Fruit fly (Drosophila melanogaster) whole organism, embryonic: ENCODE data around the gene CG4972.

Source experiments
- Blimp-1 ChIP-seq: fragments of 200-800 bp; sonication (Bioruptor generic); optimal IDR thresholded peaks from 3 replicates; lab custom pipeline; 2018; ENCODE audit warnings: missing biosample characterization, missing genetic modification characterization, mild to moderate bottlenecking, moderate library complexity, missing genetic modification reagents
- BtbVII ChIP-seq: fragments of 200-800 bp; sonication (Bioruptor generic); optimal IDR thresholded peaks from 3 replicates; lab custom pipeline; 2017; ENCODE audit warnings: missing biosample characterization, mild to moderate bottlenecking, missing genetic modification characterization
- CG11085 ChIP-seq: fragments of 200-800 bp; sonication (Bioruptor generic); IDR thresholded peaks from 2 replicates; pipeline ENCODE4 v1.3.6; 2022; ENCODE audit warnings: missing biosample characterization, missing genetic modification characterization
- CG12219 ChIP-seq: fragments of 200-800 bp; sonication (Bioruptor generic); optimal IDR thresholded peaks from 3 replicates; lab custom pipeline; 2018; ENCODE audit warnings: missing biosample characterization, mild to moderate bottlenecking, missing genetic modification characterization
- CG14050 ChIP-seq: fragments of 200-800 bp; sonication (Bioruptor generic); IDR thresholded peaks from 3 replicates; pipeline ENCODE4 v1.3.6; 2022; ENCODE audit warnings: missing biosample characterization, missing genetic modification characterization
- CG16813 ChIP-seq: fragments of 200-800 bp; sonication (Bioruptor generic); IDR thresholded peaks from 3 replicates; pipeline ENCODE4 v1.3.6; 2022; ENCODE audit warnings: missing biosample characterization, missing genetic modification characterization; ENCODE audit not compliant: partially characterized antibody
- CG17385 ChIP-seq: fragments of 200-800 bp; sonication (Bioruptor generic); optimal IDR thresholded peaks from 3 replicates; lab custom pipeline; 2018; ENCODE audit warnings: missing biosample characterization, mild to moderate bottlenecking, missing genetic modification characterization
- CG17829 ChIP-seq: fragments of 200-800 bp; optimal IDR thresholded peaks from 2 replicates; lab custom pipeline; 2019; ENCODE audit warnings: missing biosample characterization, mild to moderate bottlenecking, missing genetic modification characterization, moderate library complexity
- CG31224 ChIP-seq: fragments of 200-800 bp; sonication (Bioruptor generic); IDR thresholded peaks from 2 replicates; pipeline ENCODE4 v1.3.6; 2022; ENCODE audit warnings: missing biosample characterization, missing genetic modification characterization
- CG32767 ChIP-seq: fragments of 200-800 bp; sonication (Bioruptor generic); IDR thresholded peaks from 2 replicates; pipeline ENCODE4 v1.3.6; 2022; ENCODE audit warnings: missing biosample characterization, missing genetic modification characterization
- CG4404 ChIP-seq: fragments of 200-800 bp; sonication (Bioruptor generic); IDR thresholded peaks from 2 replicates; pipeline ENCODE4 v1.3.6; 2022; ENCODE audit warnings: missing biosample characterization, missing genetic modification characterization
- CG6813 ChIP-seq: fragments of 200-800 bp; sonication (Bioruptor generic); optimal IDR thresholded peaks from 2 replicates; lab custom pipeline; 2017; ENCODE audit warnings: missing biosample characterization, missing genetic modification characterization, mild to moderate bottlenecking, moderate library complexity, missing genetic modification reagents
- CG7839 ChIP-seq: fragments of 200-800 bp; sonication (Bioruptor generic); optimal IDR thresholded peaks from 3 replicates; lab custom pipeline; 2018; ENCODE audit warnings: missing biosample characterization, mild to moderate bottlenecking, missing genetic modification characterization, moderate library complexity
- CG8089 ChIP-seq: fragments of 200-800 bp; sonication (Bioruptor generic); optimal IDR thresholded peaks from 3 replicates; lab custom pipeline; 2016; ENCODE audit warnings: missing biosample characterization, missing genetic modification characterization
- Camta ChIP-seq: fragments of 200-800 bp; sonication (Bioruptor generic); optimal IDR thresholded peaks from 2 replicates; lab custom pipeline; 2016; ENCODE audit warnings: missing biosample characterization, missing genetic modification characterization
- Doc2 ChIP-seq: fragments of 200-800 bp; sonication (Bioruptor generic); IDR thresholded peaks from 2 replicates; pipeline ENCODE4 v1.3.6; 2022; ENCODE audit warnings: missing biosample characterization, missing genetic modification characterization
- E2f2 ChIP-seq: fragments of 200-800 bp; sonication (Bioruptor generic); IDR thresholded peaks from 2 replicates; pipeline ENCODE4 v1.3.6; 2022; ENCODE audit warnings: missing biosample characterization, missing genetic modification characterization
- Eip74EF ChIP-seq, 2 experiments: fragments of 200-800 bp in 1 of 2; fragments of >200 bp in 1 of 2; sonication (Bioruptor generic) in 1 of 2; optimal IDR thresholded peaks; 2 replicates each; lab custom pipeline; 2017 to 2019; ENCODE audit warnings: missing biosample characterization in 2 of 2, missing genetic modification characterization in 2 of 2, mild to moderate bottlenecking in 1 of 2, moderate library complexity in 1 of 2
- HLH54F ChIP-seq: fragments of 200-800 bp; sonication (Bioruptor generic); optimal IDR thresholded peaks from 3 replicates; lab custom pipeline; 2016; ENCODE audit warnings: missing biosample characterization, missing genetic modification characterization
- HmgD ChIP-seq: fragments of 200-800 bp; sonication (Bioruptor generic); optimal IDR thresholded peaks from 3 replicates; lab custom pipeline; 2016; ENCODE audit warnings: missing biosample characterization, missing genetic modification characterization
- Hmr ChIP-seq: fragments of 200-800 bp; sonication (Bioruptor generic); optimal IDR thresholded peaks from 3 replicates; lab custom pipeline; 2017; ENCODE audit warnings: mild to moderate bottlenecking, missing biosample characterization, missing genetic modification reagents, missing genetic modification characterization
- Hr3 ChIP-seq: fragments of 200-800 bp; sonication (Bioruptor generic); optimal IDR thresholded peaks from 3 replicates; lab custom pipeline; 2016; ENCODE audit warnings: missing biosample characterization, missing genetic modification characterization
- Lim3 ChIP-seq: fragments of 200-800 bp; sonication (Bioruptor generic); IDR thresholded peaks from 2 replicates; pipeline ENCODE4 v1.3.6; 2022; ENCODE audit warnings: missing biosample characterization, missing genetic modification characterization
- Max ChIP-seq: fragments of 200-800 bp; sonication (Bioruptor generic); optimal IDR thresholded peaks from 2 replicates; lab custom pipeline; 2016; ENCODE audit warnings: missing biosample characterization, mild to moderate bottlenecking, missing genetic modification characterization
- NC2α ChIP-seq: fragments of 200-800 bp; sonication (Bioruptor generic); optimal IDR thresholded peaks from 2 replicates; lab custom pipeline; 2016; ENCODE audit warnings: missing biosample characterization, missing genetic modification characterization
- NC2β ChIP-seq: fragments of 200-800 bp; sonication (Bioruptor generic); optimal IDR thresholded peaks from 2 replicates; lab custom pipeline; 2016; ENCODE audit warnings: missing biosample characterization, missing genetic modification characterization
- Ssrp ChIP-seq: fragments of 200-800 bp; sonication (Bioruptor generic); optimal IDR thresholded peaks from 2 replicates; lab custom pipeline; 2018; ENCODE audit warnings: missing biosample characterization, mild to moderate bottlenecking, missing genetic modification characterization, moderate library complexity
- bcd ChIP-seq: fragments of 200-800 bp; sonication (Bioruptor generic); optimal IDR thresholded peaks from 2 replicates; lab custom pipeline; 2017; ENCODE audit warnings: missing biosample characterization, mild to moderate bottlenecking, missing genetic modification characterization
- chinmo ChIP-seq: fragments of 200-800 bp; sonication (Bioruptor generic); IDR thresholded peaks from 4 replicates; pipeline ENCODE4 v1.3.6; 2022; ENCODE audit warnings: missing biosample characterization, missing genetic modification characterization; ENCODE audit not compliant: partially characterized antibody
- crc ChIP-seq: fragments of 200-800 bp; sonication (Bioruptor generic); optimal IDR thresholded peaks from 2 replicates; lab custom pipeline; 2016; ENCODE audit warnings: missing biosample characterization, missing genetic modification characterization
- da ChIP-seq: fragments of 200-800 bp; sonication (Bioruptor generic); optimal IDR thresholded peaks from 2 replicates; lab custom pipeline; 2016; ENCODE audit warnings: missing biosample characterization, missing genetic modification characterization
- danr ChIP-seq: fragments of 200-800 bp; sonication (Bioruptor generic); IDR thresholded peaks from 2 replicates; pipeline ENCODE4 v1.3.6; 2022; ENCODE audit warnings: missing biosample characterization, missing genetic modification characterization
- ems ChIP-seq: fragments of 200-800 bp; sonication (Bioruptor generic); optimal IDR thresholded peaks from 3 replicates; lab custom pipeline; 2016; ENCODE audit warnings: missing biosample characterization, missing genetic modification characterization
- eyg ChIP-seq: fragments of 200-800 bp; sonication (Bioruptor generic); optimal IDR thresholded peaks from 3 replicates; lab custom pipeline; 2016; ENCODE audit warnings: missing biosample characterization, missing genetic modification characterization
- fd102C ChIP-seq: fragments of 200-800 bp; sonication (Bioruptor generic); optimal IDR thresholded peaks from 2 replicates; lab custom pipeline; 2018; ENCODE audit warnings: missing biosample characterization, mild to moderate bottlenecking, missing genetic modification characterization, moderate library complexity
- fd96Cb ChIP-seq: fragments of 200-800 bp; sonication (Bioruptor generic); optimal IDR thresholded peaks from 2 replicates; lab custom pipeline; 2018; ENCODE audit warnings: missing biosample characterization, mild to moderate bottlenecking, missing genetic modification characterization, moderate library complexity
- gem ChIP-seq: fragments of 200-800 bp; sonication (Bioruptor generic); optimal IDR thresholded peaks from 2 replicates; lab custom pipeline; 2019; ENCODE audit warnings: missing biosample characterization, mild to moderate bottlenecking, missing genetic modification characterization, moderate library complexity
- insv ChIP-seq, 2 experiments: fragments of 200-800 bp; sonication (Bioruptor generic); optimal IDR thresholded peaks; 3 replicates each; lab custom pipeline; 2016 to 2018; ENCODE audit warnings: missing biosample characterization in 2 of 2, missing genetic modification characterization in 2 of 2
- jumu ChIP-seq: fragments of 200-800 bp; sonication (Bioruptor generic); optimal IDR thresholded peaks from 3 replicates; lab custom pipeline; 2016; ENCODE audit warnings: missing biosample characterization, missing genetic modification characterization
- ken ChIP-seq: fragments of 200-800 bp; sonication (Bioruptor generic); IDR thresholded peaks from 3 replicates; pipeline ENCODE4 v1.3.6; 2022; ENCODE audit warnings: missing biosample characterization, missing genetic modification characterization
- lov ChIP-seq, 2 experiments: fragments of 200-800 bp in 1 of 2; fragments of >200 bp in 1 of 2; sonication (Bioruptor generic) in 1 of 2; IDR thresholded peaks in 1 of 2; optimal IDR thresholded peaks in 1 of 2; 2 replicates in 1 of 2; 3 replicates in 1 of 2; pipeline versions ENCODE4 v1.3.6 to Lab custom; 2017 to 2022; ENCODE audit warnings: missing biosample characterization in 1 of 2, missing genetic modification characterization in 1 of 2
- nom ChIP-seq: fragments of 200-800 bp; sonication (Bioruptor generic); optimal IDR thresholded peaks from 2 replicates; lab custom pipeline; 2017; ENCODE audit warnings: missing biosample characterization, missing genetic modification characterization, mild to moderate bottlenecking, moderate library complexity, missing genetic modification reagents
- odd ChIP-seq: fragments of 200-800 bp; sonication (Bioruptor generic); optimal IDR thresholded peaks from 2 replicates; lab custom pipeline; 2017; ENCODE audit warnings: missing biosample characterization, mild to moderate bottlenecking, missing genetic modification characterization
- peb ChIP-seq: fragments of 200-800 bp; sonication (Bioruptor generic); IDR thresholded peaks from 2 replicates; pipeline ENCODE4 v1.3.6; 2022; ENCODE audit warnings: missing biosample characterization, missing genetic modification characterization
- prd ChIP-seq, 3 experiments: fragments of >200 bp in 2 of 3; fragments of 200-800 bp in 1 of 3; sonication (Bioruptor generic) in 1 of 3; optimal IDR thresholded peaks in 2 of 3; IDR thresholded peaks in 1 of 3; 2 replicates in 2 of 3; 3 replicates in 1 of 3; pipeline versions ENCODE4 v1.3.6 to Lab custom; 2017 to 2022; ENCODE audit warnings: missing biosample characterization in 1 of 3, missing genetic modification characterization in 1 of 3
- psq ChIP-seq: fragments of 200-800 bp; sonication (Bioruptor generic); optimal IDR thresholded peaks from 2 replicates; lab custom pipeline; 2017; ENCODE audit warnings: missing biosample characterization, missing genetic modification characterization
- pum ChIP-seq: fragments of 200-800 bp; sonication (Bioruptor generic); optimal IDR thresholded peaks from 2 replicates; lab custom pipeline; 2016; ENCODE audit warnings: missing biosample characterization, missing genetic modification characterization
- pzg ChIP-seq: fragments of 200-800 bp; sonication (Bioruptor generic); optimal IDR thresholded peaks from 3 replicates; lab custom pipeline; 2018; ENCODE audit warnings: missing biosample characterization, mild to moderate bottlenecking, missing genetic modification characterization, moderate library complexity
- tna ChIP-seq: fragments of 200-800 bp; sonication (Bioruptor generic); IDR thresholded peaks from 2 replicates; pipeline ENCODE4 v1.3.6; 2022; ENCODE audit warnings: missing biosample characterization, missing genetic modification characterization; ENCODE audit not compliant: partially characterized antibody

CG4972 gene

DNA sequence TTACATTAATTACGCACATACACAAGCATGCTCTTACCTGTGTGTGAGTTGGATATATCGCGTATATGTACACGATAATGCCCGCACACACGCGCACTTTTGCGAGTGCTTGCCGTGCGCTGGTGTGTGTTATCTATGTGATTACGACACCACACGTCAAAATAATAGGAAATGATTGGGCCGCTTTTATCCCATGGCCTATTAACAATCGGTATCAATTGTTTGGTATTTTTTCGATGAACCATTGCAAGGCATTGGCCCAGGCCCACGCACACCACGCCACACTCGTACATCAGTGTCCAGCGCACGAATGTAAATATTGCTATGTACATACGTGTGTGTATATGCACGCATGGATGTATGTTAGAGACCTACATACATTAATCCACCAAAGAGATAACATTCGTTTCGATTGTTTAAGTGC is 20.3 kb downstream of the CG4972 start (continued):
- TF ChIP-seq pzg (GFP tag; lab: Kevin White, UChicago) (peak; percentile 58), gem (peak; percentile 45), bcd (GFP tag; lab: Kevin White, UChicago) (no peak), Camta (GFP tag; lab: Kevin White, UChicago) (peak; percentile 36), chinmo (GFP tag; lab: Robert Waterston, UW) (peak; percentile 98), NC2β (GFP tag; lab: Kevin White, UChicago) (peak; percentile 55), Lim3 (GFP tag; lab: Robert Waterston, UW) (no peak), ken (GFP tag; lab: Robert Waterston, UW) (no peak), Ssrp (tag; lab: Kevin White, UChicago) (no peak), CG12219 (peak; percentile 75), prd (optimal IDR thresholded peaks at IDR 0.05; lab: Kevin White, UChicago) (no peak), prd (GFP tag; IDR thresholded peaks at IDR 0.05; lab: Robert Waterston, UW) (no peak; the same call in 1 of the 3 replicates), HLH54F (GFP tag; lab: Kevin White, UChicago) (peak; percentile 25), Hr3 (GFP tag; lab: Kevin White, UChicago) (peak; percentile 6), CG32767 (GFP tag; lab: Robert Waterston, UW) (peak; percentile 59; the same call in 1 of the 2 replicates), CG17385 (GFP tag; lab: Kevin White, UChicago) (peak; percentile 64), CG8089 (GFP tag; lab: Kevin White, UChicago) (peak; percentile 55), Hmr (GFP tag; lab: Kevin White, UChicago) (peak; percentile 90), odd (GFP tag; lab: Kevin White, UChicago) (peak; percentile 67), jumu (GFP tag; lab: Kevin White, UChicago) (peak; percentile 54), Blimp-1 (GFP tag; lab: Kevin White, UChicago) (no peak), Max (GFP tag; lab: Kevin White, UChicago) (peak; percentile 6), da (GFP tag; lab: Kevin White, UChicago) (no peak), lov (optimal IDR thresholded peaks at IDR 0.05; lab: Kevin White, UChicago) (no peak), lov (GFP tag; IDR thresholded peaks at IDR 0.05; lab: Robert Waterston, UW) (no peak), HmgD (GFP tag; lab: Kevin White, UChicago) (peak; percentile 11), peb (no peak), NC2α (GFP tag; lab: Kevin White, UChicago) (no peak), CG16813 (GFP tag; lab: Robert Waterston, UW) (0 out of 3 replicates have a peak, but pooled peaks have one; percentile 40), insv (GFP tag; optimal IDR thresholded peaks at IDR 0.05; lab: Kevin White, UChicago) (peak in 1 of 2 experiments; percentile 43), eyg (GFP tag; lab: Kevin White, UChicago) (peak; percentile 16), tna (GFP tag; lab: Robert Waterston, UW) (peak; percentile 48; the same call in 1 of the 2 replicates), E2f2 (GFP tag; lab: Robert Waterston, UW) (peak; percentile 30; the same call in 1 of the 2 replicates), ems (peak; percentile 52), CG17829 (peak; percentile 63), danr (GFP tag; lab: Robert Waterston, UW) (no peak), fd102C (GFP tag; lab: Kevin White, UChicago) (peak; percentile 17), Doc2 (GFP tag; lab: Robert Waterston, UW) (no peak), CG31224 (GFP tag; lab: Robert Waterston, UW) (no peak), BtbVII (GFP tag; lab: Kevin White, UChicago) (peak; percentile 71), CG14050 (GFP tag; lab: Robert Waterston, UW) (no peak), nom (GFP tag; lab: Kevin White, UChicago) (peak; percentile 54), crc (GFP tag; lab: Kevin White, UChicago) (no peak), fd96Cb (no peak), pum (no peak), CG4404 (no peak), CG6813 (GFP tag; lab: Kevin White, UChicago) (peak; percentile 66), CG7839 (peak; percentile 14), CG11085 (GFP tag; lab: Robert Waterston, UW) (no peak), Eip74EF (GFP tag; optimal IDR thresholded peaks at IDR 0.05; lab: Kevin White, UChicago) (peak in 1 of 2 experiments; percentile 93), psq (GFP tag; lab: Kevin White, UChicago) (no peak)
